Worm (Caenorhabditis elegans): ENCODE measurements around the gene F56F10.1.

DNA sequence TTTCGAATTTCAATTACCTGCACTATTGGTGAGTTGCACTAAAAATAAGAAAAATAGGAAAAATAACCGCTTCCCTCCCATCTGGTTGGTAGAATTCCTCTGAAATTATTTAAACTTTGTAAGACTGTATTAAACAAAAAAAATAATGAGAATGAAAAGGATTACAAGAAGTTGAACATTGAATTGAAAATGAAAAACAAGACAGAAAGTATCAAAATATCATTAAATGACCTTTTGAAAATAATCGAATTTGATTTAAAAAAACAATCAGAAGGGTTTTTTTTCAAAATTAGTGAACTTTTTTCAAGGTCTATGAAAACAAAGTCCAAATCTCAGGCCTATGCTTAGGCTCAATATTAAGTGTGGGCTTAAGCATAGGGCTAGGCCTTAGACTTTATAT, 21.0 kb upstream of the F56F10.1 start, which contains the start of gene igcm-1:
- no peak for TF ChIP-seq F13H6.1 (tag; optimal IDR thresholded peaks at IDR 0.05)
- TF ChIP-seq madf-2 (tag; optimal IDR thresholded peaks at IDR 0.05), result no peak
- no peak for TF ChIP-seq ceh-22 (tag; optimal IDR thresholded peaks at IDR 0.05)
- TF ChIP-seq Y22D7AL.16 (tag; optimal IDR thresholded peaks at IDR 0.05), result no peak
- TF ChIP-seq hlh-30 (tag; optimal IDR thresholded peaks at IDR 0.05; ENCODE audit: insufficient read depth), result no peak
- TF ChIP-seq elt-2 (tag; optimal IDR thresholded peaks at IDR 0.05), result no peak
- no peak for TF ChIP-seq pros-1 (tag; optimal IDR thresholded peaks at IDR 0.05)
